Fruit fly (Drosophila melanogaster): ENCODE results near the gene CG33322.

Gene CG33322

DNA sequence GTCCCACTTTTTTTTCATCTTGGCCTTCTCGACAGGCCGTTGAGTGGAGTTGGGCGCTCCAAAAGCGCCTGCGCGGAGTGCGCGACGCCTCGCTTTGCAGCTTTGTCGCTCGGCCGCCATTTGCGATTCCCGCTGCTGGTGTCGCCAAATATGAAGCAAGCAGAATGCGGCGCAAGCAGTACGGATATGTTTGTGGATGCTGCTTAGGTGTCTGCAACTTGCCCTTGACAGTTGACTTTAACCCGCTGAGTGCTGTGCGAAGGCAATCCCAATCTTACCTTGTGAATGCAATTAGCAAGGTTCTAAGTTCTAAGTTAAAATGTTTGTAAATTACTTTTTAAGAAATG lies 6.0 kb upstream of the CG33322 start (continued):
- TF ChIP-seq CG16863 (GFP tag; optimal IDR thresholded peaks at IDR 0.05) (no peak), CG33213 (GFP tag; optimal IDR thresholded peaks at IDR 0.05) (no peak), p53 (GFP tag; optimal IDR thresholded peaks at IDR 0.05) (no peak), ara (GFP tag; IDR thresholded peaks at IDR 0.05) (no peak), ttk (GFP tag; IDR thresholded peaks at IDR 0.05) (no peak), CG14965 (GFP tag; optimal IDR thresholded peaks at IDR 0.05; ENCODE audit: borderline replicate concordance) (no peak), BtbVII (GFP tag; optimal IDR thresholded peaks at IDR 0.05) (no peak), CG1647 (GFP tag; optimal IDR thresholded peaks at IDR 0.05) (no peak), ro (GFP tag; IDR thresholded peaks at IDR 0.05) (no peak), knrl (GFP tag; IDR thresholded peaks at IDR 0.05; ENCODE audit: partially characterized antibody) (no peak), fd96Cb (tag; optimal IDR thresholded peaks at IDR 0.05) (no peak), Med (GFP tag) (peak; percentile 12), insv (GFP tag; optimal IDR thresholded peaks at IDR 0.05) (no peak), zfh2 (GFP tag; optimal IDR thresholded peaks at IDR 0.05) (no peak), Hr78 (GFP tag; optimal IDR thresholded peaks at IDR 0.05) (peak in 1 of 2 experiments; percentile 56), phol (tag; optimal IDR thresholded peaks at IDR 0.05) (peak; percentile 10), CG17359 (tag; optimal IDR thresholded peaks at IDR 0.05) (no peak), CG11504 (tag; optimal IDR thresholded peaks at IDR 0.05) (peak; percentile 88), CG4328 (GFP tag; optimal IDR thresholded peaks at IDR 0.05) (no peak), sug (tag; optimal IDR thresholded peaks at IDR 0.05) (peak; percentile 12), CG3281 (GFP tag; optimal IDR thresholded peaks at IDR 0.05) (no peak)

dm6 chr2L:20821249-20822024 lies 5.4 kb upstream of the CG33322 start:
- TF ChIP-seq CG30403 (GFP tag; optimal IDR thresholded peaks at IDR 0.05) = no peak
- TF ChIP-seq Gsc (GFP tag; IDR thresholded peaks at IDR 0.05) = no peak
- no peak for TF ChIP-seq pfk (GFP tag; optimal IDR thresholded peaks at IDR 0.05)
- TF ChIP-seq CG8765 (GFP tag; IDR thresholded peaks at IDR 0.05) = no peak
- no peak for TF ChIP-seq jumu (GFP tag; optimal IDR thresholded peaks at IDR 0.05)
- TF ChIP-seq h (optimal IDR thresholded peaks at IDR 0.05) = no peak
- TF ChIP-seq CG4707 (GFP tag; optimal IDR thresholded peaks at IDR 0.05) = no peak
- TF ChIP-seq gsb (GFP tag; IDR thresholded peaks at IDR 0.05) = no peak
- no peak for TF ChIP-seq CG12942 (GFP tag; optimal IDR thresholded peaks at IDR 0.05)
- TF ChIP-seq CG4282 (GFP tag; optimal IDR thresholded peaks at IDR 0.05) = no peak
- TF ChIP-seq Camta (GFP tag; optimal IDR thresholded peaks at IDR 0.05) = no peak
- no peak for TF ChIP-seq kay (GFP tag; optimal IDR thresholded peaks at IDR 0.05)
- TF ChIP-seq CG18764 (GFP tag; optimal IDR thresholded peaks at IDR 0.05) = no peak
- no peak for TF ChIP-seq CG5180 (GFP tag; optimal IDR thresholded peaks at IDR 0.05)
- peak; percentile 58 for TF ChIP-seq sqz (GFP tag; optimal IDR thresholded peaks at IDR 0.05)
- no peak for TF ChIP-seq eyg (GFP tag; optimal IDR thresholded peaks at IDR 0.05)
- TF ChIP-seq trem (tag; optimal IDR thresholded peaks at IDR 0.05) = peak; percentile 14
- no peak for TF ChIP-seq crc (GFP tag; optimal IDR thresholded peaks at IDR 0.05)
- no peak for TF ChIP-seq CG16815 (GFP tag; optimal IDR thresholded peaks at IDR 0.05)
- TF ChIP-seq row (GFP tag; IDR thresholded peaks at IDR 0.05) = peak; percentile 7; the same call in 1 of the 3 replicates
- TF ChIP-seq kah (GFP tag; optimal IDR thresholded peaks at IDR 0.05) = peak; percentile 55
- TF ChIP-seq dmrt99B (tag; optimal IDR thresholded peaks at IDR 0.05) = no peak
- no peak for TF ChIP-seq dan (GFP tag; IDR thresholded peaks at IDR 0.05)
- TF ChIP-seq Hr51 (GFP tag; optimal IDR thresholded peaks at IDR 0.05) = no peak
- no peak for TF ChIP-seq CG7987 (GFP tag; optimal IDR thresholded peaks at IDR 0.05)
- TF ChIP-seq CG3847 (GFP tag; IDR thresholded peaks at IDR 0.05) = peak; percentile 30; the same call in 1 of the 2 replicates
- TF ChIP-seq CG15696 (tag; optimal IDR thresholded peaks at IDR 0.05) = no peak
- no peak for TF ChIP-seq repo (GFP tag; optimal IDR thresholded peaks at IDR 0.05)
- TF ChIP-seq CG1603 (tag; optimal IDR thresholded peaks at IDR 0.05) = no peak
- TF ChIP-seq CG34376 (GFP tag; optimal IDR thresholded peaks at IDR 0.05) = peak; percentile 39

Measured in whole organism, embryonic.